Worm (Caenorhabditis elegans) whole organism, mixed stage, embryonic: Measurements from ENCODE around the gene bud-13.

ENCODE experiments used
- bed-3 ChIP-seq: fragments of 200-800 bp; sonication (Bioruptor generic); optimal IDR thresholded peaks from 3 replicates; lab custom pipeline; 2018; ENCODE audit warnings: mild to moderate bottlenecking, missing genetic modification characterization, moderate library complexity, missing compliant biosample characterization
- ces-1 ChIP-seq: fragments of 150-350 bp; optimal IDR thresholded peaks from 2 replicates; lab custom pipeline; 2014; ENCODE audit warnings: missing biosample characterization, missing genetic modification reagents, missing genetic modification characterization
- elt-3 ChIP-seq: fragments of 150-350 bp; optimal IDR thresholded peaks from 2 replicates; lab custom pipeline; 2014; ENCODE audit warnings: missing biosample characterization, missing genetic modification characterization
- mab-5 ChIP-seq: fragments of 150-350 bp; optimal IDR thresholded peaks from 2 replicates; lab custom pipeline; 2014; ENCODE audit warnings: missing biosample characterization, missing genetic modification characterization
- tbx-8 ChIP-seq: fragments of 200-800 bp; sonication (Bioruptor generic); optimal IDR thresholded peaks from 2 replicates; lab custom pipeline; 2018; ENCODE audit warnings: mild to moderate bottlenecking, missing genetic modification characterization, moderate library complexity, missing compliant biosample characterization
- ztf-11 ChIP-seq: fragments of 150-350 bp; optimal IDR thresholded peaks from 2 replicates; lab custom pipeline; 2014; ENCODE audit warnings: missing biosample characterization, missing genetic modification characterization

DNA sequence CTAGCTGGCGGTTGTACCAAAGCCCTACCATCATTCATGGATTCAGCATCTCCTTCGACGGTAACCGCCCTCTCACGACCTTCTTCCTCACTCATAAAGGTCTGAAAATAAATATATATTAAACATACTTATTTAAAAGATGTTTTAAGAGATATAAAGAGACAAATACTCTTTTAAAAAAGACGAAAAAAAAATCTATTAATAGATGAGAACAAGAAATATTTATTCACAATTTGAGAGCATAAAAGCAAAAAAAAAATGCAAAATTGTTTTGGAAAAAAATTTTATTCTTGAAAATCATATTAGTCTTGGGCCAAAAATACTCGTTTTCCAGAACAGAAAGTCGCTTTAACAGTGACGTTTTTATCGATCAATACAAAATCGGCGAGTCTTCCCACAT, 29.2 kb upstream of the bud-13 start, which contains the start of gene skat-1:
- no peak for TF ChIP-seq ztf-11
- TF ChIP-seq mab-5, result no peak
- no peak for TF ChIP-seq tbx-8 (GFP tag; lab: Kevin White, UChicago)
- TF ChIP-seq bed-3 (GFP tag; lab: Kevin White, UChicago), result no peak
- TF ChIP-seq elt-3 (tag; lab: Kevin White, UChicago), result no peak
- no peak for TF ChIP-seq ces-1 (GFP tag; lab: Kevin White, UChicago)
